Worm (Caenorhabditis elegans) whole organism, L3 larva: ENCODE data around the gene srx-64.

ENCODE experiments used
- ama-1 ChIP-seq: fragments of 150-350 bp; optimal IDR thresholded peaks from 2 replicates; lab custom pipeline; 2018
- ceh-28 ChIP-seq: fragments of 150-350 bp; optimal IDR thresholded peaks from 2 replicates; lab custom pipeline; 2014; ENCODE audit warnings: missing biosample characterization, missing genetic modification reagents, missing genetic modification characterization
- egl-27 ChIP-seq: sonication (generic microtip); optimal IDR thresholded peaks from 4 replicates; lab custom pipeline; 2017; ENCODE audit warnings: missing biosample characterization, missing genetic modification reagents, missing genetic modification characterization
- nhr-12 ChIP-seq: fragments of 150-350 bp; optimal IDR thresholded peaks from 2 replicates; lab custom pipeline; 2014; ENCODE audit warnings: missing biosample characterization, missing genetic modification characterization
- nhr-43 ChIP-seq: sonication (generic microtip); optimal IDR thresholded peaks from 2 replicates; lab custom pipeline; 2016; ENCODE audit warnings: mild to moderate bottlenecking, missing genetic modification characterization, missing compliant biosample characterization; ENCODE audit not compliant: poor library complexity, severe bottlenecking
- nhr-76 ChIP-seq: fragments of 150-350 bp; sonication (generic microtip); optimal IDR thresholded peaks from 5 replicates; lab custom pipeline; 2014; ENCODE audit warnings: missing biosample characterization, missing genetic modification characterization
- tbx-2 ChIP-seq: sonication (generic microtip); optimal IDR thresholded peaks from 2 replicates; lab custom pipeline; 2016; ENCODE audit warnings: mild to moderate bottlenecking, missing genetic modification characterization, missing compliant biosample characterization
- unc-39 ChIP-seq: sonication (generic microtip); optimal IDR thresholded peaks from 4 replicates; lab custom pipeline; 2017; ENCODE audit warnings: missing biosample characterization, missing genetic modification characterization
- unc-62 ChIP-seq: fragments of 150-350 bp; sonication (generic microtip); optimal IDR thresholded peaks from 4 replicates; lab custom pipeline; 2014; ENCODE audit warnings: missing biosample characterization, missing genetic modification reagents, missing genetic modification characterization

DNA sequence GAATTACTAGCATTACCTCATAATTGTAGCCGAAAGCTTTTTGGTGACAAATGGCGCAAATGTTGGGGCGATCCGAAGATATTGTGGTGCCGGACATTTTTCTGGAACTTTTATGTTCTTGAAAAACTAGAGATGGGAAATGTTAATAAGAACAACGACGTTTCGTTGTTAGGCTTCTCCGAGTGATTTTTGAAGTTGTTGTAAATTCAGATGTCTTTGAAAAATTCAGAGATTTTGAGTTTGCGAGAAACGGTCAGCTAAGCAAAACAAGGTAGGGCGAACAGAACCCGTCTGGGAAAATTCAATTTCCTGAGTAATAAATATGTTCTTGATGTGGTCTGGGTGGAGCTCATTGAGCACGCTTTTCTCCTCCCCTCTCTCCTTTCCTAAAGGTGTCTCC lies 43.1 kb upstream of the srx-64 start, which contains the start of gene nhr-124:
- TF ChIP-seq egl-27 (no peak), ama-1 (lab: Kevin White, UChicago) (no peak), nhr-76 (no peak), unc-39 (tag; lab: Kevin White, UChicago) (no peak), unc-62 (no peak), nhr-43 (tag; lab: Kevin White, UChicago) (no peak), nhr-12 (tag; lab: Kevin White, UChicago) (no peak), ceh-28 (tag; lab: Kevin White, UChicago) (no peak), tbx-2 (no peak)
